Worm (Caenorhabditis elegans): ENCODE results near the gene str-90.

Gene str-90

DNA sequence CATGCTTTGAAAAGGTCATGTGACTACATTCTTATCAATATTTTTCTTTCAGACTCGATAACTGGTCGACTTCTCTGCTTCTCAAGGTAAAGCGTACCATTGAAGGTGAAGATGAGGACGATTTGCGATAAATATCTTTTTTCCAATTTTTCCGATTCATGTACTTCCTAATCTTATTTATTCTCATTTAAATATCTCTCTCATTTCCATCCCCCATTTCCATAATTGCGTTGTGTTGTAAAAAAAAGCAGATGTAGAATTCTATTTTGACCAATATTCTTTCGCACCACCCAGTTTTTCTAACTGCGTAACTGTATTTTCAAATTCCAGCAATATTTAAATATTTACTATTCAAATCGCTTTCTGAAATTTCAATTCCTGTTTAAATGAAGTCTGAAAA is 29.9 kb downstream of the str-90 start, which contains the start of gene D1014.4:
Gene D1014.4, plus strand, starts transcription at position 301 of the 400 bp plus-strand sequence.
- no peak for TF ChIP-seq unc-55 (GFP tag; optimal IDR thresholded peaks at IDR 0.05)

DNA sequence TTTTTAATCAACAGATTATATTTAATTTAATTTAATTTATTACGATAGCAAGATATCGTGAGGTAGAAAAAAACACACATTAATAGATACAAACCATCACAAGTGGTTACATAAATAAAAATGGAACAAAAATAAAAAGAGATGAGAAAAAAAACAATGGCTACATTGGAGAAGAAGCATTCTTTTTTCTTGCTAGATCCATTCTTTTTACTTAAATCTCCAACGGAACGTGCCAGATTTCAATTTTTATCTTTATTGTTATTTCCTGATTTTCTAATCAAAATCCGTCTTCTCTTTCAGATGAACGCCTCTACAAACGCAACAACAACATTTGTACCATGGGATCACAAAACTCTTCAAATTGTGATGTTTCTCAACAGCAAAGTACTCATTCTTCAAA is 40.5 kb downstream of the str-90 start, which contains the start of gene D1014.2:
Gene D1014.2, plus strand, starts transcription at position 301 of the 400 bp plus-strand sequence.
- TF ChIP-seq C34F6.9 (tag; optimal IDR thresholded peaks at IDR 0.05) (no peak), nhr-6 (tag; optimal IDR thresholded peaks at IDR 0.05) (no peak), lin-11 (tag; optimal IDR thresholded peaks at IDR 0.05) (no peak), R02D3.7 (tag; optimal IDR thresholded peaks at IDR 0.05) (no peak), ztf-4 (tag; optimal IDR thresholded peaks at IDR 0.05) (no peak), mbf-1 (tag; optimal IDR thresholded peaks at IDR 0.05) (no peak), fos-1 (tag; optimal IDR thresholded peaks at IDR 0.05) (no peak), nhr-10 (tag; optimal IDR thresholded peaks at IDR 0.05) (no peak), gmeb-1 (tag; optimal IDR thresholded peaks at IDR 0.05) (no peak), Y55F3AM.14 (GFP tag; optimal IDR thresholded peaks at IDR 0.05) (no peak)

DNA sequence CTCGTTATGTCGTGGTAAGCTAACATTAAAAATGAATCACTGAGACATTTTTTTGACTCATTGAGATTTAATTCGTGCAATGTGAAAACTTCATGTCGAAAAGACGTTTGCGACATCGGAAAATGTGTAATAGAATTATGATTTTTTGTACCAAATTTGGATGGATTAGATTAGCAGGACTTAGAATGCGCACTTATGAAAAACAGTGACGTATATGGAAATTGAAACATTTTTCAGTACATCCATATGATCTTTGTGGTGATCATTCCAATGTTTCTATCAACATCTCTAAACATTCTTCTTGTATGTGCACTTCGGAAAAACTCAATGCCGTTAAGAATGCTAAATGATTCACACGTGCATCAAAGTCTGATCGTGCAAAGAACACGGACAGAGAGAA is 41.5 kb downstream of the str-90 start:
- TF ChIP-seq unc-62 (GFP tag; optimal IDR thresholded peaks at IDR 0.05): no peak
- TF ChIP-seq mbf-1 (tag; optimal IDR thresholded peaks at IDR 0.05): no peak
- no peak for TF ChIP-seq snpc-4 (tag; optimal IDR thresholded peaks at IDR 0.05)
- no peak for TF ChIP-seq ceh-82 (tag; optimal IDR thresholded peaks at IDR 0.05)
- TF ChIP-seq nhr-6 (tag; optimal IDR thresholded peaks at IDR 0.05): no peak
- TF ChIP-seq F13H6.1 (tag; optimal IDR thresholded peaks at IDR 0.05): no peak
- TF ChIP-seq Y55F3AM.14 (GFP tag; optimal IDR thresholded peaks at IDR 0.05): no peak
- no peak for TF ChIP-seq fos-1 (tag; optimal IDR thresholded peaks at IDR 0.05)
- no peak for TF ChIP-seq peb-1 (tag; optimal IDR thresholded peaks at IDR 0.05)
- no peak for TF ChIP-seq lin-13 (GFP tag; optimal IDR thresholded peaks at IDR 0.05)
- TF ChIP-seq nhr-25 (tag; optimal IDR thresholded peaks at IDR 0.05): no peak
- no peak for TF ChIP-seq ama-1 (optimal IDR thresholded peaks at IDR 0.05)
- TF ChIP-seq unc-55 (GFP tag; optimal IDR thresholded peaks at IDR 0.05): no peak
- TF ChIP-seq egl-27 (tag; optimal IDR thresholded peaks at IDR 0.05): no peak
- no peak for TF ChIP-seq sma-9 (GFP tag; optimal IDR thresholded peaks at IDR 0.05)
- TF ChIP-seq sma-9 (tag; optimal IDR thresholded peaks at IDR 0.05): no peak
- TF ChIP-seq blmp-1 (tag; optimal IDR thresholded peaks at IDR 0.05; ENCODE audit: insufficient read depth): no peak
- TF ChIP-seq lsy-2 (tag; optimal IDR thresholded peaks at IDR 0.05): no peak
- no peak for TF ChIP-seq aly-2 (tag; optimal IDR thresholded peaks at IDR 0.05)

DNA sequence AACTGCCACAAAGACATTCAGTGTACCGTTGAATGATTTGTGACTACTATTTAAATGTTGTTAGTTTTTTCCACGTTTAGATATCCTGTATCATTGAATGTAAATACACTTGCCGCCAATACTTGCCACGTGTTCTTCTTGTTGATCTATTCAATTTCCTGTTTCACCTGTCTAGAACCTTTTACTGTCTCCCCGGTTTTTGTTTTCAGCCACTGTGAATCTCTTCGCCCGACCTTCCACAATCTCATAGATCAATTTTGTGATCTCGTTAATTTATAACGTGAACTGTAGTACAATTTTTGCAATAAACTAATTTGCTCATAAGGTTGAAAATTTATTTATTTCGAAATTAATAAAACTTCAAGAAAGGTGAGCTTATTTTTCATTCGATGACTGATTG is 42.3 kb downstream of the str-90 start, which contains the start of gene D1014.13:
Gene D1014.13, plus strand, starts transcription at position 301 of the 400 bp plus-strand sequence.
- TF ChIP-seq nhr-11 (tag; optimal IDR thresholded peaks at IDR 0.05) (no peak), F13H6.1 (tag; optimal IDR thresholded peaks at IDR 0.05) (no peak)

DNA sequence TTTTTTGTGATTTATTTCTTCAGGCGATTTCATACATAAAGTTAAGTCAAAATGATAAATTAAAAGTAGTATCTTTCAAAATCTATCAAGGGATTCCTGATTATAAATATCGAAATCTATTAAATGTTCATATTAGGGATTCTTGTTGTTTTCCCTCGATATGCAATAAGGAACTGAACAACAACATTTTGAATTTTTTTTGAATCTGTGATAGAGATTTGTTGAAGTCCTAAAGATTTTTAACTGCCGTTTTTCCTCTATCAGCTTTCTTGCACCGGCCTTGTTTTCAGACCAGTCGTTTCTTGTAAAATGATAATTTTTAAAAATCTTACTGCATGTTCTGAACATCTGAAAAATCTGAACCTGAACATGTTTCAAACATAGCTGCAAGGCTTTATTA is 52.7 kb downstream of the str-90 start:
- no peak for TF ChIP-seq alr-1 (tag; optimal IDR thresholded peaks at IDR 0.05)
- TF ChIP-seq aly-2 (tag; optimal IDR thresholded peaks at IDR 0.05): no peak
- no peak for TF ChIP-seq mbf-1 (tag; optimal IDR thresholded peaks at IDR 0.05)
- TF ChIP-seq lin-11 (tag; optimal IDR thresholded peaks at IDR 0.05): no peak
- TF ChIP-seq nhr-10 (tag; optimal IDR thresholded peaks at IDR 0.05): no peak
- no peak for TF ChIP-seq nhr-11 (tag; optimal IDR thresholded peaks at IDR 0.05)
- no peak for TF ChIP-seq mdl-1 (tag; optimal IDR thresholded peaks at IDR 0.05)
